Worm (Caenorhabditis elegans): Measurements from ENCODE around the gene M151.7.

- TF ChIP-seq blmp-1 (tag; optimal IDR thresholded peaks at IDR 0.05) (no peak), nhr-237 (tag; optimal IDR thresholded peaks at IDR 0.05) (no peak), ama-1 (optimal IDR thresholded peaks at IDR 0.05) (no peak), fos-1 (tag; optimal IDR thresholded peaks at IDR 0.05) (no peak), mef-2 (tag; optimal IDR thresholded peaks at IDR 0.05) (no peak), zag-1 (tag; optimal IDR thresholded peaks at IDR 0.05) (no peak), isw-1 (GFP tag; IDR thresholded peaks at IDR 0.05) (no peak), lir-3 (tag; optimal IDR thresholded peaks at IDR 0.05; ENCODE audit: poor library complexity) (no peak), ztf-11 (tag; optimal IDR thresholded peaks at IDR 0.05) (no peak), snpc-4 (tag; optimal IDR thresholded peaks at IDR 0.05) (no peak), aly-2 (tag; optimal IDR thresholded peaks at IDR 0.05) (no peak)
Observed at ce11 chrII:3663796-3664195, 41.7 kb downstream of the M151.7 start, which contains the start of gene F19B10.6.
